Worm (Caenorhabditis elegans) whole organism, midembryonic: Measurements from ENCODE around the gene mlc-5.

ENCODE experiments used
- T22C8.4 ChIP-seq: fragments of 200-800 bp; sonication (Bioruptor generic); IDR thresholded peaks from 2 replicates; pipeline ENCODE4 v1.3.6; 2022; ENCODE audit warnings: missing genetic modification characterization, missing compliant biosample characterization
- cog-1 ChIP-seq: sonication (generic microtip); optimal IDR thresholded peaks from 2 replicates; lab custom pipeline; 2016; ENCODE audit warnings: missing genetic modification characterization, missing compliant biosample characterization
- flt-1 ChIP-seq: fragments of 200-800 bp; sonication (Bioruptor generic); IDR thresholded peaks from 2 replicates; pipeline ENCODE4 v1.3.6; 2022; ENCODE audit warnings: missing genetic modification characterization, missing compliant biosample characterization
- klf-2 ChIP-seq: fragments of 200-800 bp; sonication (Bioruptor generic); conservative IDR thresholded peaks from 2 replicates; pipeline ENCODE4 v1.3.6; 2022; ENCODE audit warnings: missing genetic modification reagents, missing genetic modification characterization, missing compliant biosample characterization
- med-1 ChIP-seq: sonication (generic microtip); optimal IDR thresholded peaks from 2 replicates; lab custom pipeline; 2017; ENCODE audit warnings: missing genetic modification characterization, mild to moderate bottlenecking, missing compliant biosample characterization, antibody characterized with exemption, missing genetic modification reagents; ENCODE audit not compliant: insufficient read depth
- ref-1 ChIP-seq: fragments of 200-800 bp; sonication (Bioruptor generic); conservative IDR thresholded peaks from 2 replicates; pipeline ENCODE4 v1.3.6; 2022; ENCODE audit warnings: missing genetic modification reagents, missing genetic modification characterization, missing compliant biosample characterization
- ztf-23 ChIP-seq: fragments of 200-800 bp; sonication (Bioruptor generic); IDR thresholded peaks from 2 replicates; pipeline ENCODE4 v1.3.6; 2022; ENCODE audit warnings: missing genetic modification reagents, missing genetic modification characterization, missing compliant biosample characterization
- ztf-29 ChIP-seq: fragments of 200-800 bp; sonication (Bioruptor generic); IDR thresholded peaks from 2 replicates; pipeline ENCODE4 v1.3.6; 2022; ENCODE audit warnings: missing genetic modification reagents, missing genetic modification characterization, missing compliant biosample characterization

ce11 chrIII:13641588-13641987 is 18.5 kb downstream of the mlc-5 start, which contains the start of gene acbp-5:
- TF ChIP-seq med-1 (GFP tag; lab: Kevin White, UChicago): no peak
- TF ChIP-seq ref-1 (GFP tag; lab: Robert Waterston, UW): no peak
- no peak for TF ChIP-seq cog-1
- no peak for TF ChIP-seq ztf-23 (GFP tag; lab: Robert Waterston, UW)
- TF ChIP-seq flt-1 (GFP tag; lab: Robert Waterston, UW): no peak
- no peak for TF ChIP-seq klf-2 (GFP tag; lab: Robert Waterston, UW)
- no peak for TF ChIP-seq T22C8.4 (GFP tag; lab: Robert Waterston, UW)
- no peak for TF ChIP-seq ztf-29 (GFP tag; lab: Robert Waterston, UW)
